Fruit fly (Drosophila melanogaster) S2 (cell line): ENCODE results near the gene SMC6.

Source experiments
- CG8478 ChIP-seq: fragments of >200 bp; optimal IDR thresholded peaks from 2 replicates; lab custom pipeline; 2018
- CTCF ChIP-seq, 2 experiments: fragments of >200 bp; optimal IDR thresholded peaks; 2 replicates each; lab custom pipeline; 2018

dm6 chr3R:24202723-24203122 is 9.5 kb upstream of the SMC6 start:
- TF ChIP-seq CTCF (optimal IDR thresholded peaks at IDR 0.05; lab: Kevin White, UChicago) (no peak), CG8478 (no peak)
